Worm (Caenorhabditis elegans) whole organism, L2 larva: ENCODE measurements around the gene K09B3.1.
A peak's percentile ranks its signal among the peaks of the same experiment; 100 is the strongest.

Source experiments
- C34F6.9 ChIP-seq: fragments of 150-350 bp; optimal IDR thresholded peaks from 2 replicates; lab custom pipeline; 2014; ENCODE audit warnings: missing biosample characterization, missing genetic modification characterization
- F13H6.1 ChIP-seq: sonication (generic microtip); optimal IDR thresholded peaks from 2 replicates; lab custom pipeline; 2016; ENCODE audit warnings: missing genetic modification characterization, missing compliant biosample characterization
- R02D3.7 ChIP-seq: fragments of 150-350 bp; optimal IDR thresholded peaks from 2 replicates; lab custom pipeline; 2014; ENCODE audit warnings: missing biosample characterization, missing genetic modification characterization
- Y55F3AM.14 ChIP-seq: fragments of 200-800 bp; sonication (Bioruptor generic); optimal IDR thresholded peaks from 2 replicates; lab custom pipeline; 2018; ENCODE audit warnings: mild to moderate bottlenecking, missing genetic modification characterization, missing compliant biosample characterization
- ZK546.5 ChIP-seq: sonication (generic microtip); optimal IDR thresholded peaks from 2 replicates; lab custom pipeline; 2017; ENCODE audit warnings: missing biosample characterization, missing genetic modification characterization
- alr-1 ChIP-seq: fragments of 150-350 bp; optimal IDR thresholded peaks from 2 replicates; lab custom pipeline; 2014; ENCODE audit warnings: missing biosample characterization, missing genetic modification characterization
- aly-2 ChIP-seq: fragments of 150-350 bp; optimal IDR thresholded peaks from 2 replicates; lab custom pipeline; 2014; ENCODE audit warnings: missing biosample characterization, missing genetic modification characterization
- ama-1 ChIP-seq: fragments of 150-350 bp; optimal IDR thresholded peaks from 2 replicates; lab custom pipeline; 2018; ENCODE audit warnings: inconsistent platforms
- blmp-1 ChIP-seq: sonication (generic microtip); optimal IDR thresholded peaks from 2 replicates; lab custom pipeline; 2017; ENCODE audit warnings: missing genetic modification characterization, mild to moderate bottlenecking, missing compliant biosample characterization, antibody characterized with exemption, moderate library complexity; ENCODE audit not compliant: insufficient read depth
- ceh-16 ChIP-seq: fragments of 150-350 bp; optimal IDR thresholded peaks from 2 replicates; lab custom pipeline; 2014; ENCODE audit warnings: missing biosample characterization, missing genetic modification characterization
- ceh-82 ChIP-seq: fragments of 150-350 bp; optimal IDR thresholded peaks from 2 replicates; lab custom pipeline; 2014; ENCODE audit warnings: missing biosample characterization, missing genetic modification characterization
- dmd-4 ChIP-seq: sonication (generic microtip); optimal IDR thresholded peaks from 2 replicates; lab custom pipeline; 2017; ENCODE audit warnings: missing biosample characterization, missing genetic modification characterization
- egl-27 ChIP-seq: sonication (generic microtip); optimal IDR thresholded peaks from 3 replicates; lab custom pipeline; 2017; ENCODE audit warnings: missing biosample characterization, missing genetic modification reagents, missing genetic modification characterization
- elt-1 ChIP-seq: fragments of 150-350 bp; optimal IDR thresholded peaks from 2 replicates; lab custom pipeline; 2014; ENCODE audit warnings: missing biosample characterization, missing genetic modification characterization
- elt-3 ChIP-seq: sonication (generic microtip); optimal IDR thresholded peaks from 2 replicates; lab custom pipeline; 2017; ENCODE audit warnings: missing biosample characterization, missing genetic modification characterization
- lin-11 ChIP-seq: fragments of 150-350 bp; sonication (generic microtip); optimal IDR thresholded peaks from 2 replicates; lab custom pipeline; 2014; ENCODE audit warnings: missing biosample characterization, missing genetic modification characterization, inconsistent platforms, mixed read lengths
- lin-13 ChIP-seq: fragments of 150-350 bp; optimal IDR thresholded peaks from 2 replicates; lab custom pipeline; 2014; ENCODE audit warnings: missing biosample characterization, missing genetic modification reagents, missing genetic modification characterization
- lin-39 ChIP-seq: fragments of 150-350 bp; optimal IDR thresholded peaks from 2 replicates; lab custom pipeline; 2014; ENCODE audit warnings: missing biosample characterization, missing genetic modification reagents, missing genetic modification characterization
- lsy-2 ChIP-seq, 2 experiments: fragments of 150-350 bp in 1 of 2; sonication (generic microtip) in 1 of 2; optimal IDR thresholded peaks; 2 replicates each; lab custom pipeline; 2014 to 2017; ENCODE audit warnings: missing biosample characterization in 2 of 2, missing genetic modification characterization in 2 of 2
- mbf-1 ChIP-seq: sonication (generic microtip); optimal IDR thresholded peaks from 2 replicates; lab custom pipeline; 2017; ENCODE audit warnings: missing biosample characterization, missing genetic modification characterization
- mdl-1 ChIP-seq, 2 experiments: fragments of 150-350 bp in 1 of 2; sonication (generic microtip) in 1 of 2; optimal IDR thresholded peaks; 2 replicates each; lab custom pipeline; 2017; ENCODE audit warnings: missing biosample characterization in 2 of 2, missing genetic modification characterization in 2 of 2
- nhr-10 ChIP-seq: sonication (generic microtip); optimal IDR thresholded peaks from 2 replicates; lab custom pipeline; 2017; ENCODE audit warnings: missing biosample characterization, missing genetic modification characterization
- nhr-11 ChIP-seq: fragments of 150-350 bp; optimal IDR thresholded peaks from 2 replicates; lab custom pipeline; 2014; ENCODE audit warnings: missing biosample characterization, missing genetic modification characterization
- nhr-12 ChIP-seq: fragments of 150-350 bp; optimal IDR thresholded peaks from 2 replicates; lab custom pipeline; 2014; ENCODE audit warnings: missing biosample characterization, missing genetic modification characterization
- nhr-129 ChIP-seq: fragments of 150-350 bp; optimal IDR thresholded peaks from 2 replicates; lab custom pipeline; 2014; ENCODE audit warnings: missing biosample characterization, missing genetic modification characterization
- nhr-21 ChIP-seq: fragments of 150-350 bp; optimal IDR thresholded peaks from 2 replicates; lab custom pipeline; 2014; ENCODE audit warnings: missing biosample characterization, missing genetic modification characterization
- nhr-237 ChIP-seq: fragments of 150-350 bp; optimal IDR thresholded peaks from 2 replicates; lab custom pipeline; 2014; ENCODE audit warnings: missing biosample characterization, missing genetic modification characterization
- nhr-25 ChIP-seq: fragments of 150-350 bp; sonication (generic microtip); optimal IDR thresholded peaks from 3 replicates; lab custom pipeline; 2014; ENCODE audit warnings: missing biosample characterization, missing genetic modification characterization
- nhr-6 ChIP-seq: fragments of 150-350 bp; optimal IDR thresholded peaks from 2 replicates; lab custom pipeline; 2014; ENCODE audit warnings: missing biosample characterization, missing genetic modification characterization
- nhr-77 ChIP-seq: fragments of 150-350 bp; optimal IDR thresholded peaks from 2 replicates; lab custom pipeline; 2014; ENCODE audit warnings: missing biosample characterization, missing genetic modification characterization
- peb-1 ChIP-seq: fragments of 150-350 bp; optimal IDR thresholded peaks from 2 replicates; lab custom pipeline; 2014; ENCODE audit warnings: missing biosample characterization, missing genetic modification characterization
- skn-1 ChIP-seq: sonication (generic microtip); optimal IDR thresholded peaks from 2 replicates; lab custom pipeline; 2017; ENCODE audit warnings: missing biosample characterization, missing genetic modification characterization
- sma-3 ChIP-seq: sonication (generic microtip); optimal IDR thresholded peaks from 2 replicates; lab custom pipeline; 2016; ENCODE audit warnings: missing genetic modification reagents, missing genetic modification characterization, missing compliant biosample characterization
- sma-9 ChIP-seq, 2 experiments: fragments of 150-350 bp in 1 of 2; sonication (generic microtip) in 1 of 2; optimal IDR thresholded peaks; 2 replicates each; lab custom pipeline; 2014 to 2016; ENCODE audit warnings: missing genetic modification characterization in 2 of 2, mild to moderate bottlenecking in 1 of 2, missing biosample characterization in 1 of 2, missing compliant biosample characterization in 1 of 2, missing genetic modification reagents in 1 of 2, moderate library complexity in 1 of 2
- snpc-4 ChIP-seq: fragments of 150-350 bp; optimal IDR thresholded peaks from 2 replicates; lab custom pipeline; 2014; ENCODE audit warnings: missing biosample characterization, missing genetic modification characterization
- unc-55 ChIP-seq: fragments of 150-350 bp; sonication (generic microtip); optimal IDR thresholded peaks from 3 replicates; lab custom pipeline; 2014; ENCODE audit warnings: missing biosample characterization, missing genetic modification reagents, missing genetic modification characterization
- unc-62 ChIP-seq: fragments of 150-350 bp; optimal IDR thresholded peaks from 2 replicates; lab custom pipeline; 2014; ENCODE audit warnings: missing biosample characterization, missing genetic modification reagents, missing genetic modification characterization
- zag-1 ChIP-seq: fragments of 150-350 bp; optimal IDR thresholded peaks from 2 replicates; lab custom pipeline; 2014; ENCODE audit warnings: missing biosample characterization, missing genetic modification characterization
- ztf-1 ChIP-seq: fragments of 200-800 bp; sonication (Bioruptor generic); conservative IDR thresholded peaks from 2 replicates; pipeline ENCODE4 v1.3.6; 2022; ENCODE audit warnings: missing genetic modification characterization, missing compliant biosample characterization
- ztf-11 ChIP-seq: sonication (generic microtip); optimal IDR thresholded peaks from 2 replicates; lab custom pipeline; 2017; ENCODE audit warnings: missing biosample characterization, missing genetic modification characterization
- ztf-4 ChIP-seq: fragments of 150-350 bp; optimal IDR thresholded peaks from 2 replicates; lab custom pipeline; 2014; ENCODE audit warnings: missing biosample characterization, missing genetic modification characterization

The K09B3.1 gene

DNA sequence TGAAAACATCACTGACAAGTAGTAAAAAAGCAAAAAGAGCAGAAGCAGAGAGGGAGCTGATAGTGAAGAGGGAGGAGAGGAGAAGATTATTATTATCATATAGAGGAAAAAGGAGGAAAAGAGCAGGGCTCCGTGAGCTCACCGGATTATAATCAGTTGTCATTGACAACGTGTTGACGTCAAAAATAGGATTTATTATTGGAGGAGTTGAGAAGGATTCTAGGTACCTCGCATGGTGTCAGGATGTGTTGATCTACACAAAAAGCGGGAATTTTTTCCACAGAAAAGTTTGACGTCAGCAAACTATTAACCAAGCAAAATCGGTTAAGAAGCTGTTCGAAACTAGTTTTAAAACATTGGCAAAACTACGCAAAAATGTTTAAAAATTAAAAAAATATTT lies 20.4 kb upstream of the K09B3.1 start:
- no peak for TF ChIP-seq nhr-25 (tag; lab: Kevin White, UChicago)
- TF ChIP-seq nhr-21, result no peak
- no peak for TF ChIP-seq lsy-2 (tag; optimal IDR thresholded peaks at IDR 0.05; lab: Kevin White, UChicago)
- TF ChIP-seq zag-1, result no peak
- TF ChIP-seq F13H6.1 (tag; lab: Kevin White, UChicago), result no peak
- TF ChIP-seq nhr-12, result no peak
- TF ChIP-seq dmd-4 (tag; lab: Kevin White, UChicago), result no peak
- TF ChIP-seq peb-1 (tag; lab: Kevin White, UChicago), result no peak
- TF ChIP-seq alr-1 (tag; lab: Kevin White, UChicago), result no peak
- TF ChIP-seq unc-55, result no peak
- no peak for TF ChIP-seq Y55F3AM.14 (GFP tag; lab: Kevin White, UChicago)
- no peak for TF ChIP-seq nhr-11 (tag; lab: Kevin White, UChicago)
- no peak for TF ChIP-seq C34F6.9
- TF ChIP-seq nhr-6 (tag; lab: Kevin White, UChicago), result no peak

DNA sequence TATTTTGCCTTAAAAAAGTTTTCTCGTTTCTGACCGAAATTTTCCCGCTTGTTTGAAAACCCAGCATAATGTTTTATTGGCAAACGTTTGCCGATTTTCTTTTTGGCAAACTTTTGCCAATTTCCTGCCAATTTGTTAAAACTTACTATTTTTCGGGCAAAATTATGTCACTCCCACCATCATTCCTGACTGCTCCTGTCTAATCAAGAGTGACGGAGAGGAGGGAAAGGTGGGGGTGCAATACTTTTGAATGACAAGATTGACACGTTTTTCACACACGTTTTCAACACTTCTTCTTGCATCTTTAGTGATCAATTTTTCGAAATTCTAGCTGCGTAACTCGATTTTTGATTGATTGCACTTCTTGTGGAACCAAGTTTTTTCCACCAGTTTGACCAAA lies 13.0 kb upstream of the K09B3.1 start:
- no peak for TF ChIP-seq aly-2 (tag; lab: Kevin White, UChicago)
- no peak for TF ChIP-seq nhr-21
- TF ChIP-seq unc-62 (GFP tag; lab: Kevin White, UChicago), result no peak
- no peak for TF ChIP-seq lin-39
- TF ChIP-seq nhr-6 (tag; lab: Kevin White, UChicago), result no peak
- TF ChIP-seq nhr-10 (tag; lab: Kevin White, UChicago), result no peak
- no peak for TF ChIP-seq mdl-1 (tag; optimal IDR thresholded peaks at IDR 0.05; lab: Kevin White, UChicago)
- TF ChIP-seq ZK546.5, result no peak
- TF ChIP-seq ceh-82 (tag; lab: Kevin White, UChicago), result no peak
- no peak for TF ChIP-seq C34F6.9
- no peak for TF ChIP-seq ceh-16 (tag; lab: Kevin White, UChicago)
- no peak for TF ChIP-seq elt-1
- no peak for TF ChIP-seq dmd-4 (tag; lab: Kevin White, UChicago)
- no peak for TF ChIP-seq snpc-4
- TF ChIP-seq, all 48 proteins: peak for 0

ce11 chrIV:3783910-3784309 lies 10.6 kb upstream of the K09B3.1 start, which contains the start of gene glct-6:
Gene glct-6, plus strand, starts transcription at chrIV:3784210.
- TF ChIP-seq nhr-25 (tag; lab: Kevin White, UChicago) (no peak), lin-11 (no peak), Y55F3AM.14 (GFP tag; lab: Kevin White, UChicago) (no peak)

- TF ChIP-seq lin-39 (no peak), sma-9 (GFP tag; optimal IDR thresholded peaks at IDR 0.05; lab: Kevin White, UChicago) (no peak), sma-9 (tag; optimal IDR thresholded peaks at IDR 0.05; lab: Kevin White, UChicago) (no peak), nhr-12 (no peak), nhr-21 (no peak), mdl-1 (tag; optimal IDR thresholded peaks at IDR 0.05; lab: Kevin White, UChicago) (no peak), skn-1 (tag; lab: Kevin White, UChicago) (no peak), ama-1 (lab: Kevin White, UChicago) (no peak), egl-27 (tag; lab: Kevin White, UChicago) (no peak), nhr-6 (tag; lab: Kevin White, UChicago) (no peak), nhr-237 (tag; lab: Kevin White, UChicago) (no peak), C34F6.9 (no peak), sma-3 (GFP tag; lab: Kevin White, UChicago) (no peak), peb-1 (tag; lab: Kevin White, UChicago) (no peak)
Measured at ce11 chrIV:3797442-3797841, 2.9 kb downstream of the K09B3.1 start.

ce11 chrIV:3800952-3801351 lies 6.4 kb downstream of the K09B3.1 start, which contains the start of gene osm-3:
Gene osm-3, minus strand, starts transcription at chrIV:3801052.
- no peak for TF ChIP-seq blmp-1 (tag; lab: Kevin White, UChicago)
- no peak for TF ChIP-seq nhr-12
- TF ChIP-seq elt-1, result no peak
- no peak for TF ChIP-seq nhr-21
- no peak for TF ChIP-seq skn-1 (tag; lab: Kevin White, UChicago)
- no peak for TF ChIP-seq elt-3
- no peak for TF ChIP-seq zag-1
- no peak for TF ChIP-seq C34F6.9

ce11 chrIV:3803252-3803651 lies 8.7 kb downstream of the K09B3.1 start, which contains the start of the genes algn-14 and M02B7.2:
Gene algn-14, minus strand, starts transcription at chrIV:3803426.
Gene M02B7.2, plus strand, starts transcription at chrIV:3803581.
- no peak for TF ChIP-seq lin-11
- peak; percentile 61 for TF ChIP-seq C34F6.9
- no peak for TF ChIP-seq ama-1 (lab: Kevin White, UChicago)
- TF ChIP-seq ztf-4, result no peak
- no peak for TF ChIP-seq unc-62 (GFP tag; lab: Kevin White, UChicago)
- peak; percentile 74 for TF ChIP-seq sma-3 (GFP tag; lab: Kevin White, UChicago)
- peak; percentile 85 for TF ChIP-seq sma-9 (GFP tag; optimal IDR thresholded peaks at IDR 0.05; lab: Kevin White, UChicago)
- no peak for TF ChIP-seq sma-9 (tag; optimal IDR thresholded peaks at IDR 0.05; lab: Kevin White, UChicago)
- TF ChIP-seq ztf-1 (GFP tag; lab: Robert Waterston, UW), result no peak
- no peak for TF ChIP-seq skn-1 (tag; lab: Kevin White, UChicago)
- no peak for TF ChIP-seq snpc-4
- no peak for TF ChIP-seq nhr-129 (tag; lab: Kevin White, UChicago)
- TF ChIP-seq lin-39, result no peak
- no peak for TF ChIP-seq mbf-1 (tag; lab: Kevin White, UChicago)
- TF ChIP-seq mdl-1 (tag; optimal IDR thresholded peaks at IDR 0.05; lab: Kevin White, UChicago), result no peak
- TF ChIP-seq ceh-16 (tag; lab: Kevin White, UChicago), result no peak
- TF ChIP-seq lin-13 (GFP tag; lab: Kevin White, UChicago), result peak; percentile 39
- TF ChIP-seq R02D3.7, result peak; percentile 67
- TF ChIP-seq nhr-10 (tag; lab: Kevin White, UChicago), result no peak
- no peak for TF ChIP-seq ZK546.5
- no peak for TF ChIP-seq nhr-11 (tag; lab: Kevin White, UChicago)
- TF ChIP-seq ztf-11 (tag; lab: Kevin White, UChicago), result no peak
- TF ChIP-seq alr-1 (tag; lab: Kevin White, UChicago), result no peak
- no peak for TF ChIP-seq nhr-12
- no peak for TF ChIP-seq nhr-77 (tag; lab: Kevin White, UChicago)
